Fruit fly (Drosophila melanogaster) whole organism, embryonic: ENCODE data around the gene Dph5.

Source experiments
- Ada2b ChIP-seq: fragments of 200-800 bp; sonication (Bioruptor generic); IDR thresholded peaks from 2 replicates; pipeline ENCODE4 v1.3.6; 2022; ENCODE audit warnings: missing biosample characterization, missing genetic modification characterization
- Atf6 ChIP-seq: fragments of 200-800 bp; sonication (Bioruptor generic); IDR thresholded peaks from 2 replicates; pipeline ENCODE4 v1.3.6; 2022; ENCODE audit warnings: missing biosample characterization, missing genetic modification characterization
- CG10209 ChIP-seq: fragments of 200-800 bp; sonication (Bioruptor generic); optimal IDR thresholded peaks from 3 replicates; lab custom pipeline; 2017; ENCODE audit warnings: missing biosample characterization, mild to moderate bottlenecking, missing genetic modification characterization, missing genetic modification reagents
- CG12391 ChIP-seq: fragments of 200-800 bp; sonication (Bioruptor generic); optimal IDR thresholded peaks from 3 replicates; lab custom pipeline; 2018; ENCODE audit warnings: missing biosample characterization, mild to moderate bottlenecking, missing genetic modification characterization, moderate library complexity
- CG12659 ChIP-seq: fragments of 200-800 bp; sonication (Bioruptor generic); optimal IDR thresholded peaks from 3 replicates; lab custom pipeline; 2017; ENCODE audit warnings: mild to moderate bottlenecking, missing biosample characterization, missing genetic modification reagents, missing genetic modification characterization
- CG12942 ChIP-seq: fragments of 200-800 bp; sonication (Bioruptor generic); optimal IDR thresholded peaks from 3 replicates; lab custom pipeline; 2016; ENCODE audit warnings: missing biosample characterization, missing genetic modification characterization
- CG1647 ChIP-seq: fragments of 200-800 bp; sonication (Bioruptor generic); optimal IDR thresholded peaks from 3 replicates; lab custom pipeline; 2016; ENCODE audit warnings: missing biosample characterization, missing genetic modification characterization
- CG17802 ChIP-seq: fragments of 200-800 bp; sonication (Bioruptor generic); optimal IDR thresholded peaks from 2 replicates; lab custom pipeline; 2018; ENCODE audit warnings: missing biosample characterization, mild to moderate bottlenecking, missing genetic modification characterization, moderate library complexity
- CG1832 ChIP-seq: fragments of 200-800 bp; sonication (Bioruptor generic); optimal IDR thresholded peaks from 2 replicates; lab custom pipeline; 2017; ENCODE audit warnings: missing biosample characterization, mild to moderate bottlenecking, missing genetic modification characterization, inconsistent platforms
- CG2120 ChIP-seq: fragments of 200-800 bp; sonication (Bioruptor generic); optimal IDR thresholded peaks from 3 replicates; lab custom pipeline; 2016; ENCODE audit warnings: missing biosample characterization, missing genetic modification characterization
- CG30403 ChIP-seq: fragments of 200-800 bp; sonication (Bioruptor generic); optimal IDR thresholded peaks from 3 replicates; lab custom pipeline; 2016; ENCODE audit warnings: missing biosample characterization, missing genetic modification characterization
- CG32772 ChIP-seq: fragments of 200-800 bp; sonication (Bioruptor generic); IDR thresholded peaks from 2 replicates; pipeline ENCODE4 v1.3.6; 2022; ENCODE audit warnings: missing biosample characterization, missing genetic modification characterization
- CG3407 ChIP-seq: fragments of 200-800 bp; sonication (Bioruptor generic); optimal IDR thresholded peaks from 2 replicates; lab custom pipeline; 2018; ENCODE audit warnings: missing biosample characterization, mild to moderate bottlenecking, missing genetic modification characterization
- CG3847 ChIP-seq: fragments of 200-800 bp; sonication (Bioruptor generic); IDR thresholded peaks from 2 replicates; pipeline ENCODE4 v1.3.6; 2022; ENCODE audit warnings: missing biosample characterization, missing genetic modification characterization
- CG4404 ChIP-seq: fragments of 200-800 bp; sonication (Bioruptor generic); IDR thresholded peaks from 2 replicates; pipeline ENCODE4 v1.3.6; 2022; ENCODE audit warnings: missing biosample characterization, missing genetic modification characterization
- CG6654 ChIP-seq: fragments of 200-800 bp; sonication (Bioruptor generic); optimal IDR thresholded peaks from 2 replicates; lab custom pipeline; 2017; ENCODE audit warnings: missing biosample characterization, mild to moderate bottlenecking, missing genetic modification characterization
- CG8359 ChIP-seq: fragments of 200-800 bp; sonication (Bioruptor generic); optimal IDR thresholded peaks from 2 replicates; lab custom pipeline; 2017; ENCODE audit warnings: missing biosample characterization, mild to moderate bottlenecking, missing genetic modification characterization, borderline replicate concordance
- CG9437 ChIP-seq: fragments of 200-800 bp; sonication (Bioruptor generic); optimal IDR thresholded peaks from 2 replicates; lab custom pipeline; 2018; ENCODE audit warnings: missing biosample characterization, mild to moderate bottlenecking, missing genetic modification characterization
- CG9817 ChIP-seq: fragments of 200-800 bp; sonication (Bioruptor generic); optimal IDR thresholded peaks from 2 replicates; lab custom pipeline; 2018; ENCODE audit warnings: missing biosample characterization, mild to moderate bottlenecking, missing genetic modification characterization, moderate library complexity
- Chrac-16 ChIP-seq: fragments of 200-800 bp; sonication (Bioruptor generic); optimal IDR thresholded peaks from 3 replicates; lab custom pipeline; 2016; ENCODE audit warnings: missing biosample characterization, missing genetic modification characterization
- Dek ChIP-seq: fragments of 200-800 bp; sonication (Bioruptor generic); optimal IDR thresholded peaks from 3 replicates; lab custom pipeline; 2019; ENCODE audit warnings: missing biosample characterization, mild to moderate bottlenecking, missing genetic modification characterization, moderate library complexity
- E2f2 ChIP-seq: fragments of 200-800 bp; sonication (Bioruptor generic); IDR thresholded peaks from 2 replicates; pipeline ENCODE4 v1.3.6; 2022; ENCODE audit warnings: missing biosample characterization, missing genetic modification characterization
- ERR ChIP-seq: fragments of 200-800 bp; sonication (Bioruptor generic); optimal IDR thresholded peaks from 2 replicates; lab custom pipeline; 2016; ENCODE audit warnings: missing biosample characterization, missing genetic modification characterization
- H15 ChIP-seq: fragments of 200-800 bp; sonication (Bioruptor generic); IDR thresholded peaks from 3 replicates; pipeline ENCODE4 v1.3.6; 2022; ENCODE audit warnings: missing biosample characterization, missing genetic modification characterization
- HLH3B ChIP-seq: fragments of 200-800 bp; sonication (Bioruptor generic); IDR thresholded peaks from 2 replicates; pipeline ENCODE4 v1.3.6; 2022; ENCODE audit warnings: missing biosample characterization, missing genetic modification characterization
- HLH54F ChIP-seq: fragments of 200-800 bp; sonication (Bioruptor generic); optimal IDR thresholded peaks from 3 replicates; lab custom pipeline; 2016; ENCODE audit warnings: missing biosample characterization, missing genetic modification characterization
- HmgZ ChIP-seq: fragments of 200-800 bp; sonication (Bioruptor generic); optimal IDR thresholded peaks from 2 replicates; lab custom pipeline; 2018; ENCODE audit warnings: missing biosample characterization, mild to moderate bottlenecking, missing genetic modification characterization
- Hsf ChIP-seq: fragments of 200-800 bp; sonication (Bioruptor generic); optimal IDR thresholded peaks from 3 replicates; lab custom pipeline; 2016; ENCODE audit warnings: missing biosample characterization, missing genetic modification characterization
- MBD-R2 ChIP-seq: fragments of 200-800 bp; sonication (Bioruptor generic); IDR thresholded peaks from 2 replicates; pipeline ENCODE4 v1.3.6; 2022; ENCODE audit warnings: missing biosample characterization, missing genetic modification characterization
- Oli ChIP-seq: fragments of 200-800 bp; sonication (Bioruptor generic); optimal IDR thresholded peaks from 2 replicates; lab custom pipeline; 2018; ENCODE audit warnings: missing biosample characterization, mild to moderate bottlenecking, missing genetic modification characterization, moderate library complexity
- PHDP ChIP-seq: fragments of 200-800 bp; sonication (Bioruptor generic); optimal IDR thresholded peaks from 3 replicates; lab custom pipeline; 2018; ENCODE audit warnings: missing biosample characterization, mild to moderate bottlenecking, missing genetic modification characterization, moderate library complexity
- Pdp1 ChIP-seq, 2 experiments: fragments of 200-800 bp; sonication (Bioruptor generic); optimal IDR thresholded peaks; 3 replicates each; lab custom pipeline; 2016; ENCODE audit warnings: missing biosample characterization in 2 of 2, missing genetic modification characterization in 2 of 2, mild to moderate bottlenecking in 1 of 2, moderate library complexity in 1 of 2
- Rfx ChIP-seq: fragments of 200-800 bp; sonication (Bioruptor generic); IDR thresholded peaks from 2 replicates; pipeline ENCODE4 v1.3.6; 2022; ENCODE audit warnings: missing biosample characterization, missing genetic modification characterization
- Sox102F ChIP-seq: fragments of 200-800 bp; sonication (Bioruptor generic); optimal IDR thresholded peaks from 2 replicates; lab custom pipeline; 2018; ENCODE audit warnings: missing biosample characterization, mild to moderate bottlenecking, missing genetic modification characterization, moderate library complexity
- Xbp1 ChIP-seq: fragments of 200-800 bp; sonication (Bioruptor generic); optimal IDR thresholded peaks from 3 replicates; lab custom pipeline; 2016; ENCODE audit warnings: missing biosample characterization, mild to moderate bottlenecking, missing genetic modification characterization
- bsh ChIP-seq, 2 experiments: fragments of 200-800 bp; sonication (Bioruptor generic); optimal IDR thresholded peaks; 2 replicates each; lab custom pipeline; 2017 to 2018; ENCODE audit warnings: mild to moderate bottlenecking in 2 of 2, missing biosample characterization in 2 of 2, missing genetic modification characterization in 2 of 2, moderate library complexity in 1 of 2
- crol ChIP-seq: fragments of 200-800 bp; sonication (Bioruptor generic); IDR thresholded peaks from 2 replicates; pipeline ENCODE4 v1.3.6; 2022; ENCODE audit warnings: missing biosample characterization, missing genetic modification characterization
- dimm ChIP-seq: fragments of 200-800 bp; sonication (Bioruptor generic); IDR thresholded peaks from 2 replicates; pipeline ENCODE4 v1.3.6; 2022; ENCODE audit warnings: missing biosample characterization, missing genetic modification characterization
- disco-r ChIP-seq: fragments of 200-800 bp; sonication (Bioruptor generic); optimal IDR thresholded peaks from 2 replicates; lab custom pipeline; 2016; ENCODE audit warnings: missing biosample characterization, missing genetic modification characterization
- dmrt99B ChIP-seq: fragments of 200-800 bp; sonication (Bioruptor generic); optimal IDR thresholded peaks from 2 replicates; lab custom pipeline; 2018; ENCODE audit warnings: missing biosample characterization, mild to moderate bottlenecking, missing genetic modification characterization, moderate library complexity
- dpn ChIP-seq, 2 experiments: fragments of 200-800 bp; sonication (Bioruptor generic); optimal IDR thresholded peaks; 3 replicates each; lab custom pipeline; 2016; ENCODE audit warnings: missing biosample characterization in 2 of 2, missing genetic modification characterization in 2 of 2
- esg ChIP-seq: fragments of 200-800 bp; sonication (Bioruptor generic); conservative IDR thresholded peaks from 2 replicates; pipeline ENCODE4 v1.3.6; 2022; ENCODE audit warnings: missing biosample characterization, missing genetic modification characterization
- fd3F ChIP-seq: fragments of 200-800 bp; sonication (Bioruptor generic); optimal IDR thresholded peaks from 2 replicates; lab custom pipeline; 2018; ENCODE audit warnings: missing biosample characterization, mild to moderate bottlenecking, missing genetic modification characterization, moderate library complexity
- gro ChIP-seq: fragments of 200-800 bp; sonication (Bioruptor generic); optimal IDR thresholded peaks from 2 replicates; lab custom pipeline; 2016; ENCODE audit warnings: missing biosample characterization, missing genetic modification characterization
- ken ChIP-seq: fragments of 200-800 bp; sonication (Bioruptor generic); IDR thresholded peaks from 3 replicates; pipeline ENCODE4 v1.3.6; 2022; ENCODE audit warnings: missing biosample characterization, missing genetic modification characterization
- nmo ChIP-seq: fragments of 200-800 bp; sonication (Bioruptor generic); optimal IDR thresholded peaks from 2 replicates; lab custom pipeline; 2018; ENCODE audit warnings: missing biosample characterization, mild to moderate bottlenecking, missing genetic modification characterization, moderate library complexity
- row ChIP-seq: fragments of 200-800 bp; sonication (Bioruptor generic); IDR thresholded peaks from 3 replicates; pipeline ENCODE4 v1.3.6; 2022; ENCODE audit warnings: missing biosample characterization, missing genetic modification characterization
- sens ChIP-seq: fragments of 200-800 bp; sonication (Bioruptor generic); peaks from one replicate; lab custom pipeline; 2016; ENCODE audit warnings: missing biosample characterization, missing genetic modification characterization
- so ChIP-seq: fragments of 200-800 bp; sonication (Bioruptor generic); IDR thresholded peaks from 3 replicates; pipeline ENCODE4 v1.3.6; 2022; ENCODE audit warnings: missing biosample characterization, missing genetic modification characterization
- wor ChIP-seq: fragments of 200-800 bp; sonication (Bioruptor generic); IDR thresholded peaks from 2 replicates; pipeline ENCODE4 v1.3.6; 2022; ENCODE audit warnings: missing biosample characterization, missing genetic modification characterization

The Dph5 gene

dm6 chr3R:22627936-22628513 is 45.0 kb upstream of the Dph5 start (continued):
- TF ChIP-seq sens (GFP tag; lab: Kevin White, UChicago) (peak; percentile 64), row (GFP tag; lab: Robert Waterston, UW) (peak; percentile 75), CG9817 (tag; lab: Kevin White, UChicago) (peak; percentile 47), HLH54F (peak; percentile 50), CG30403 (GFP tag; lab: Kevin White, UChicago) (peak; percentile 8), gro (GFP tag; lab: Kevin White, UChicago) (no peak), dimm (no peak), CG2120 (GFP tag; lab: Kevin White, UChicago) (peak; percentile 75), CG9437 (GFP tag; lab: Kevin White, UChicago) (peak; percentile 20), Ada2b (GFP tag; lab: Robert Waterston, UW) (peak; percentile 50), E2f2 (GFP tag; lab: Robert Waterston, UW) (peak; percentile 13; the same call in 1 of the 2 replicates), HmgZ (tag; lab: Kevin White, UChicago) (peak; percentile 22), HLH3B (GFP tag; lab: Robert Waterston, UW) (0 out of 2 replicates have a peak, but pooled peaks have one; percentile 8), CG12391 (tag; lab: Kevin White, UChicago) (peak; percentile 48), Sox102F (peak; percentile 72), bsh (GFP tag; optimal IDR thresholded peaks at IDR 0.05; lab: Kevin White, UChicago) (peak in 1 of 2 experiments; percentile 49), MBD-R2 (peak; percentile 23; the same call in 1 of the 2 replicates), Hsf (GFP tag; lab: Kevin White, UChicago) (peak; percentile 41), CG10209 (GFP tag; lab: Kevin White, UChicago) (peak; percentile 19), dmrt99B (tag; lab: Kevin White, UChicago) (peak; percentile 31), CG4404 (GFP tag; lab: Robert Waterston, UW) (no peak), Xbp1 (GFP tag; lab: Kevin White, UChicago) (peak; percentile 44), CG1647 (GFP tag; lab: Kevin White, UChicago) (no peak), Oli (peak; percentile 39), CG17802 (no peak), nmo (GFP tag; lab: Kevin White, UChicago) (peak; percentile 18), CG12659 (peak; percentile 13), Chrac-16 (GFP tag; lab: Kevin White, UChicago) (peak; percentile 14), Atf6 (GFP tag; lab: Robert Waterston, UW) (peak; percentile 31; the same call in 1 of the 2 replicates), CG3847 (GFP tag; lab: Robert Waterston, UW) (peak; percentile 32; the same call in 1 of the 2 replicates), H15 (0 out of 3 replicates have a peak, but pooled peaks have one; percentile 19), CG32772 (GFP tag; lab: Robert Waterston, UW) (no peak), esg (GFP tag; lab: Robert Waterston, UW) (peak; percentile 53), disco-r (GFP tag; lab: Kevin White, UChicago) (no peak), CG3407 (GFP tag; lab: Kevin White, UChicago) (no peak), wor (GFP tag; lab: Robert Waterston, UW) (peak; percentile 32; the same call in 1 of the 2 replicates), ken (0 out of 3 replicates have a peak, but pooled peaks have one; percentile 18), Dek (tag; lab: Kevin White, UChicago) (peak; percentile 22), CG12942 (GFP tag; lab: Kevin White, UChicago) (peak; percentile 14), fd3F (GFP tag; lab: Kevin White, UChicago) (peak; percentile 37), CG1832 (no peak), Rfx (GFP tag; lab: Robert Waterston, UW) (peak; percentile 42; the same call in 1 of the 2 replicates), CG8359 (GFP tag; lab: Kevin White, UChicago) (no peak), ERR (peak; percentile 24), crol (GFP tag; lab: Robert Waterston, UW) (no peak), dpn (GFP tag; optimal IDR thresholded peaks at IDR 0.05; lab: Kevin White, UChicago) (peak; percentile 31 to 32), PHDP (tag; lab: Kevin White, UChicago) (peak; percentile 34), CG6654 (GFP tag; lab: Kevin White, UChicago) (no peak), Pdp1 (GFP tag; optimal IDR thresholded peaks at IDR 0.05; lab: Kevin White, UChicago) (peak in 1 of 2 experiments; percentile 1), so (GFP tag; lab: Robert Waterston, UW) (peak; percentile 24; the same call in 1 of the 3 replicates)
